Worm (Caenorhabditis elegans) whole organism, young adult: ENCODE results near the gene C36E6.8.

ENCODE experiments used
- F33H1.4 ChIP-seq: fragments of 200-800 bp; sonication (Bioruptor generic); IDR thresholded peaks from 2 replicates; pipeline ENCODE4 v1.3.6; 2022; ENCODE audit warnings: missing genetic modification reagents, missing genetic modification characterization, missing compliant biosample characterization
- F55B11.4 ChIP-seq: sonication (generic microtip); optimal IDR thresholded peaks from 2 replicates; lab custom pipeline; 2016; ENCODE audit warnings: missing compliant biosample characterization, missing genetic modification characterization, borderline replicate concordance; ENCODE audit not compliant: insufficient read depth
- Y53G8AR.9 ChIP-seq: fragments of 200-800 bp; sonication (Bioruptor generic); conservative IDR thresholded peaks from 2 replicates; pipeline ENCODE4 v1.3.6; 2022; ENCODE audit warnings: missing genetic modification reagents, missing genetic modification characterization, missing compliant biosample characterization
- akir-1 ChIP-seq: fragments of 200-800 bp; sonication (Bioruptor generic); optimal IDR thresholded peaks from 2 replicates; lab custom pipeline; 2018; ENCODE audit warnings: mild to moderate bottlenecking, missing genetic modification characterization, moderate library complexity, missing compliant biosample characterization
- atf-7 ChIP-seq: sonication (generic microtip); optimal IDR thresholded peaks from 2 replicates; lab custom pipeline; 2017; ENCODE audit warnings: mild to moderate bottlenecking, missing genetic modification characterization, missing compliant biosample characterization
- bed-2 ChIP-seq: fragments of 200-800 bp; sonication (Bioruptor generic); IDR thresholded peaks from 2 replicates; pipeline ENCODE4 v1.3.6; 2022; ENCODE audit warnings: missing genetic modification reagents, missing genetic modification characterization, missing compliant biosample characterization
- ekl-4 ChIP-seq: fragments of 200-800 bp; sonication (Bioruptor generic); IDR thresholded peaks from 2 replicates; pipeline ENCODE4 v1.3.6; 2022; ENCODE audit warnings: missing genetic modification reagents, missing genetic modification characterization, missing compliant biosample characterization
- hlh-26 ChIP-seq: fragments of 200-800 bp; sonication (Bioruptor generic); conservative IDR thresholded peaks from 2 replicates; pipeline ENCODE4 v1.3.6; 2022; ENCODE audit warnings: missing genetic modification reagents, missing genetic modification characterization, missing compliant biosample characterization
- lir-1 ChIP-seq: fragments of 200-800 bp; sonication (Bioruptor generic); conservative IDR thresholded peaks from 2 replicates; pipeline ENCODE4 v1.3.6; 2022; ENCODE audit warnings: missing genetic modification reagents, missing genetic modification characterization, missing compliant biosample characterization
- lsy-27 ChIP-seq: sonication (generic microtip); optimal IDR thresholded peaks from 2 replicates; lab custom pipeline; 2017; ENCODE audit warnings: missing genetic modification characterization, mild to moderate bottlenecking, missing compliant biosample characterization, antibody characterized with exemption, missing genotype, borderline replicate concordance; ENCODE audit not compliant: insufficient read depth
- mel-28 ChIP-seq: sonication (generic microtip); optimal IDR thresholded peaks from 2 replicates; lab custom pipeline; 2016; ENCODE audit warnings: borderline replicate concordance, mild to moderate bottlenecking, missing genetic modification characterization, missing compliant biosample characterization
- nfyb-1 ChIP-seq: fragments of 200-800 bp; sonication (Bioruptor generic); IDR thresholded peaks from 2 replicates; pipeline ENCODE4 v1.3.6; 2022; ENCODE audit warnings: missing genetic modification reagents, missing genetic modification characterization, missing compliant biosample characterization
- repo-1 ChIP-seq: sonication (generic microtip); optimal IDR thresholded peaks from 2 replicates; lab custom pipeline; 2017; ENCODE audit warnings: mild to moderate bottlenecking, missing genetic modification characterization, missing compliant biosample characterization
- sptf-2 ChIP-seq: fragments of 200-800 bp; sonication (Bioruptor generic); optimal IDR thresholded peaks from 2 replicates; lab custom pipeline; 2018; ENCODE audit warnings: mild to moderate bottlenecking, missing genetic modification characterization, missing compliant biosample characterization

DNA sequence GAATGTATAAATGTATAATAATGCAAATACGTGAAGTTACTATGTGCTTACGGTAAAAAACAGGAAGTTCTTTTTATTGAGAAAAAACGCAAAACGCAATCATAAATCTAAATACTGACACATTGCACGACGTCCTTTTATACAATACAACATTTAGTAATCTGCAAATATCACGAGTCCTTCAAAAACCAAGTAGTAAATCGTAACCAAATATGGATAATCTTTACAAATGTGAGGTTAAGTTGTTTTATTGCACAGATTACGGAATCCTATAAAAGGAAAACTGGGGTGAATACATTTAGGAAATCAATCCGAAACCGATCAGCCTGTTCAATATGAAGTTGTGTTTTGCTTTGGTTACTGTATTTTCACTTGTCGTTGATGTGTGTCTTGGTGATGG lies 40.2 kb upstream of the C36E6.8 start, which contains the start of gene F11C7.7:
- TF ChIP-seq F55B11.4 (tag; lab: Kevin White, UChicago) (no peak), Y53G8AR.9 (GFP tag; lab: Robert Waterston, UW) (no peak), ekl-4 (GFP tag; lab: Robert Waterston, UW) (no peak), repo-1 (tag; lab: Kevin White, UChicago) (no peak), atf-7 (tag; lab: Kevin White, UChicago) (no peak), bed-2 (no peak), lsy-27 (tag; lab: Kevin White, UChicago) (no peak), hlh-26 (GFP tag; lab: Robert Waterston, UW) (no peak), akir-1 (GFP tag; lab: Kevin White, UChicago) (no peak), nfyb-1 (no peak), lir-1 (GFP tag; lab: Robert Waterston, UW) (no peak), mel-28 (tag; lab: Kevin White, UChicago) (no peak), sptf-2 (GFP tag; lab: Kevin White, UChicago) (no peak), F33H1.4 (GFP tag; lab: Robert Waterston, UW) (no peak)
